Fruit fly (Drosophila melanogaster) whole organism, adult: ENCODE data around the gene Plc21C.

ENCODE experiments used
- CG11617 ChIP-seq: fragments of 200-800 bp; sonication (Bioruptor generic); optimal IDR thresholded peaks from 2 replicates; lab custom pipeline; 2017; ENCODE audit warnings: mild to moderate bottlenecking, missing biosample characterization, missing genetic modification reagents, missing genetic modification characterization
- Clk ChIP-seq: fragments of 200-800 bp; sonication (Bioruptor generic); optimal IDR thresholded peaks from 2 replicates; lab custom pipeline; 2017; ENCODE audit warnings: missing biosample characterization, missing genetic modification characterization
- pad ChIP-seq: fragments of 200-800 bp; sonication (Bioruptor generic); optimal IDR thresholded peaks from 3 replicates; lab custom pipeline; 2017; ENCODE audit warnings: missing biosample characterization, missing genetic modification characterization, mild to moderate bottlenecking, moderate library complexity, missing genetic modification reagents

dm6 chr2L:395366-396117, 89.8 kb downstream of the Plc21C start:
- peak; percentile 91 for TF ChIP-seq pad (GFP tag; lab: Kevin White, UChicago)
- no peak for TF ChIP-seq Clk (GFP tag; lab: Kevin White, UChicago)
- no peak for TF ChIP-seq CG11617 (GFP tag; lab: Kevin White, UChicago)
